Worm (Caenorhabditis elegans): ENCODE results near the gene cut-3.

cut-3 gene

ce11 chrII:8471139-8471538, 24.5 kb upstream of the cut-3 start, which contains the start of gene M05D6.8:
TSS of gene M05D6.8 (minus strand) at chrII:8471239.
- TF ChIP-seq him-1 (tag; optimal IDR thresholded peaks at IDR 0.05) (no peak), W03F9.2 (tag; optimal IDR thresholded peaks at IDR 0.05) (no peak), dao-5 (tag; optimal IDR thresholded peaks at IDR 0.05) (no peak)

- TF ChIP-seq him-1 (tag; optimal IDR thresholded peaks at IDR 0.05), result no peak
- no peak for TF ChIP-seq dao-5 (tag; optimal IDR thresholded peaks at IDR 0.05)
- no peak for TF ChIP-seq W03F9.2 (tag; optimal IDR thresholded peaks at IDR 0.05)
Measured at ce11 chrII:8467809-8468208, 21.2 kb upstream of the cut-3 start, which contains the start of gene M05D6.2. TSS of gene M05D6.2 (plus strand) at chrII:8468109.

ce11 chrII:8466874-8467273, 20.2 kb upstream of the cut-3 start, which contains the start of gene F22B5.10:
TSS of gene F22B5.10 (plus strand) at chrII:8467174.
- no peak for TF ChIP-seq W03F9.2 (tag; optimal IDR thresholded peaks at IDR 0.05)
- no peak for TF ChIP-seq dao-5 (tag; optimal IDR thresholded peaks at IDR 0.05)
- no peak for TF ChIP-seq him-1 (tag; optimal IDR thresholded peaks at IDR 0.05)

- TF ChIP-seq dao-5 (tag; optimal IDR thresholded peaks at IDR 0.05) (no peak), W03F9.2 (tag; optimal IDR thresholded peaks at IDR 0.05) (peak; percentile 48), him-1 (tag; optimal IDR thresholded peaks at IDR 0.05) (no peak)
Measured at ce11 chrII:8464448-8464898, 17.8 kb upstream of the cut-3 start, which contains the start of gene fars-3. TSS of gene fars-3 (plus strand) at chrII:8464848.

- no peak for TF ChIP-seq dao-5 (tag; optimal IDR thresholded peaks at IDR 0.05)
- no peak for TF ChIP-seq him-1 (tag; optimal IDR thresholded peaks at IDR 0.05)
- no peak for TF ChIP-seq W03F9.2 (tag; optimal IDR thresholded peaks at IDR 0.05)
Measured at ce11 chrII:8457438-8457837, 10.8 kb upstream of the cut-3 start, which contains the start of gene zyg-9. TSS of gene zyg-9 (plus strand) at chrII:8457818.

- TF ChIP-seq dao-5 (tag; optimal IDR thresholded peaks at IDR 0.05), result no peak
Measured at ce11 chrII:8456681-8457389, 10.2 kb upstream of the cut-3 start.

- TF ChIP-seq W03F9.2 (tag; optimal IDR thresholded peaks at IDR 0.05), result no peak
- no peak for TF ChIP-seq him-1 (tag; optimal IDR thresholded peaks at IDR 0.05)
- TF ChIP-seq dao-5 (tag; optimal IDR thresholded peaks at IDR 0.05), result no peak
Measured at ce11 chrII:8456094-8456493, 9.5 kb upstream of the cut-3 start, which contains the start of gene F22B5.6. TSS of gene F22B5.6 (minus strand) at chrII:8456194.

ce11 chrII:8454513-8454912, 7.9 kb upstream of the cut-3 start, which contains the start of gene F22B5.5:
TSS of gene F22B5.5 (minus strand) at chrII:8454613.
- TF ChIP-seq dao-5 (tag; optimal IDR thresholded peaks at IDR 0.05) (no peak), him-1 (tag; optimal IDR thresholded peaks at IDR 0.05) (no peak), W03F9.2 (tag; optimal IDR thresholded peaks at IDR 0.05) (no peak)

ce11 chrII:8451425-8451824, 4.8 kb upstream of the cut-3 start:
- TF ChIP-seq dao-5 (tag; optimal IDR thresholded peaks at IDR 0.05) (no peak), him-1 (tag; optimal IDR thresholded peaks at IDR 0.05) (no peak), W03F9.2 (tag; optimal IDR thresholded peaks at IDR 0.05) (no peak)

ce11 chrII:8450750-8451149, 4.1 kb upstream of the cut-3 start:
- TF ChIP-seq dao-5 (tag; optimal IDR thresholded peaks at IDR 0.05) (no peak), W03F9.2 (tag; optimal IDR thresholded peaks at IDR 0.05) (no peak), him-1 (tag; optimal IDR thresholded peaks at IDR 0.05) (no peak)

ce11 chrII:8449660-8450118, 3.1 kb upstream of the cut-3 start, which contains the start of gene F22B5.4:
TSS of gene F22B5.4 (plus strand) at chrII:8449710.
- TF ChIP-seq him-1 (tag; optimal IDR thresholded peaks at IDR 0.05) (no peak), dao-5 (tag; optimal IDR thresholded peaks at IDR 0.05) (no peak), W03F9.2 (tag; optimal IDR thresholded peaks at IDR 0.05) (no peak)

- no peak for TF ChIP-seq W03F9.2 (tag; optimal IDR thresholded peaks at IDR 0.05)
- no peak for TF ChIP-seq dao-5 (tag; optimal IDR thresholded peaks at IDR 0.05)
- no peak for TF ChIP-seq him-1 (tag; optimal IDR thresholded peaks at IDR 0.05)
Measured at ce11 chrII:8444007-8444406, 2.6 kb downstream of the cut-3 start, which contains the start of gene evl-20. TSS of gene evl-20 (plus strand) at chrII:8444307.

ce11 chrII:8442717-8443223, 3.9 kb downstream of the cut-3 start, which contains the start of gene eif-3.G:
TSS of gene eif-3.G (plus strand) at chrII:8442767.
- TF ChIP-seq him-1 (tag; optimal IDR thresholded peaks at IDR 0.05), result no peak

ce11 chrII:8442176-8442575, 4.5 kb downstream of the cut-3 start:
- TF ChIP-seq W03F9.2 (tag; optimal IDR thresholded peaks at IDR 0.05), result peak; percentile 63
- TF ChIP-seq him-1 (tag; optimal IDR thresholded peaks at IDR 0.05), result no peak
- TF ChIP-seq dao-5 (tag; optimal IDR thresholded peaks at IDR 0.05), result no peak

Data from whole organism, L4/young adult.